Worm (Caenorhabditis elegans): ENCODE data around the gene ZC239.16.
"Not testable (repeated sequence)": the region's sequence is repeated elsewhere in the genome, so short reads cannot be mapped to it uniquely, and the experiment has no call there.

The ZC239.16 gene

DNA sequence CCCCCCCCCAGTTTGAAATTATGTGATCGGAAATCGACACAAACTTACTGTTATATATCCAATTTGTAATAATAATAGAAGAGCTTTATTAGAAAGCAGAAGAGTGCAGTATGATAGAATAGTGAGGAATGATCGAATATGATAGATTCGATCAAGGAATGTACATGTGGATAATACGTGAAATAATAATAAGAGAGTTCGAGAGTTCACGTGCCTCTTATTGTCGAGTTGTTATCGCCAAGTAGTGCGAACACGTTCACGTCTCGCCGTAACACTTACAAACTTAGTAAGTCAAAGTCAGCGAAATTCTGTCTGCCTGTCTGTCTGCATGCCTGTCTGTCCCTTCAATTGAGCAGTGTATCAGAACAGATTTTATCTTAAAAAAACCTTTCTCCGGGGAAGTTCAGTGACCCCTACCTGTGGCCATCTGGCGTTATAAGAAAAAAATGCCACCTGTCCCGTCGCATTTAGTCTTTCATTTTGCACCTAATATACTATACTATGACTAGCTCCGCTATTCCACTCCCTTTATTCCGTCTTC, 41.7 kb downstream of the ZC239.16 start, which contains the start of the genes Y27F2A.6 and Y27F2A.8:
TSS of gene Y27F2A.6 (minus strand) at position 101 of the 541 bp plus-strand sequence.
TSS of gene Y27F2A.8 (plus strand) at position 491 of the 541 bp plus-strand sequence.
- TF ChIP-seq F13H6.1, crh-2, lin-39 (tag; optimal IDR thresholded peaks at IDR 0.05): not testable (repeated sequence)

- TF ChIP-seq peb-1, dmd-4, gmeb-1 (tag; optimal IDR thresholded peaks at IDR 0.05): not testable (repeated sequence)
Measured at ce11 chrII:3177663-3178062, 47.5 kb downstream of the ZC239.16 start, which contains the start of gene sri-40. Gene sri-40 (plus strand): TSS chrII:3177963.

Data from whole organism, L2 larva.